Fruit fly (Drosophila melanogaster) whole organism, wandering third instar larva: ENCODE measurements around the gene S-Lap4.

ENCODE experiments used
- HLH106 ChIP-seq: fragments of 200-800 bp; optimal IDR thresholded peaks from 3 replicates; lab custom pipeline; 2019; ENCODE audit warnings: missing biosample characterization, mild to moderate bottlenecking, missing genetic modification characterization, moderate library complexity
- OdsH ChIP-seq: fragments of 200-800 bp; sonication (Bioruptor generic); optimal IDR thresholded peaks from 2 replicates; lab custom pipeline; 2016; ENCODE audit warnings: missing biosample characterization, mild to moderate bottlenecking, missing genetic modification characterization
- Sp1 ChIP-seq: fragments of 200-800 bp; sonication (Bioruptor generic); optimal IDR thresholded peaks from 3 replicates; lab custom pipeline; 2019; ENCODE audit warnings: missing biosample characterization, mild to moderate bottlenecking, missing genetic modification characterization, moderate library complexity
- Vsx2 ChIP-seq: fragments of 200-300, 225-300 bp; sonication (Bioruptor generic); optimal IDR thresholded peaks from 2 replicates; lab custom pipeline; 2018; ENCODE audit warnings: missing biosample characterization, missing genetic modification characterization; ENCODE audit not compliant: partially characterized antibody
- brk ChIP-seq: fragments of 200-800 bp; sonication (Bioruptor generic); optimal IDR thresholded peaks from 2 replicates; lab custom pipeline; 2016; ENCODE audit warnings: missing biosample characterization, mild to moderate bottlenecking, missing genetic modification characterization
- fru ChIP-seq: fragments of 200-800 bp; sonication (Bioruptor generic); optimal IDR thresholded peaks from 3 replicates; lab custom pipeline; 2016; ENCODE audit warnings: missing biosample characterization, mild to moderate bottlenecking, missing genetic modification characterization
- h ChIP-seq: fragments of 200-800 bp; sonication (Bioruptor generic); optimal IDR thresholded peaks from 3 replicates; lab custom pipeline; 2016; ENCODE audit warnings: missing biosample characterization, mild to moderate bottlenecking, missing genetic modification characterization

DNA sequence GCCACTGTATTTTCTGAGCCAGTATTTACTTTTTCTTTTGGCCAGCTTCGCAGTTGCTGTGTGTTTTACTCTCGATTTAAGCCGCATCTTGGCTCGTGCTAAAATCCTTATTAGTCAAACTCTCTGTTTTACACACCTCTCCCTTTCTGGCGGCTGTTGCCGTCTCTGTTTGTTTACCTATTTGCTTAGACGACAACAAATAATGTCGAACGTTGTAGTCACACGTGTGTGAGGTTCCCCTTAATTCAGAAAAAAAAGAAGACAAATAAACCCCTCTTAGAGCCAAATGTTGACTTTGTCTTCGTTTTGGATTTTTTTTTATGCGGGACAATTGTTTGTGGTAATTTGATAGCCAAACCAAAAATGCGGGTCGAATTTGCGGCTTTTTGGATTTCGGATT, 28.3 kb downstream of the S-Lap4 start:
- TF ChIP-seq Vsx2 (no peak), Sp1 (GFP tag; lab: Kevin White, UChicago) (no peak), brk (GFP tag; lab: Kevin White, UChicago) (no peak), OdsH (GFP tag; lab: Kevin White, UChicago) (no peak), fru (GFP tag; lab: Kevin White, UChicago) (no peak), HLH106 (no peak), h (GFP tag; lab: Kevin White, UChicago) (no peak)
